Fruit fly (Drosophila melanogaster): Measurements from ENCODE around the gene CG13775.

Gene CG13775

dm6 chr2L:6950096-6950495, 6.7 kb downstream of the CG13775 start, which contains the start of the genes Gas41 and SA1:
Gene Gas41, minus strand, starts transcription at chr2L:6950207.
Gene SA1, plus strand, starts transcription at chr2L:6950421.
- TF ChIP-seq pad (GFP tag; optimal IDR thresholded peaks at IDR 0.05) (peak; percentile 70), bab1 (GFP tag; optimal IDR thresholded peaks at IDR 0.05) (peak; percentile 45), Crg-1 (GFP tag; optimal IDR thresholded peaks at IDR 0.05) (peak; percentile 82), CG33017 (tag; optimal IDR thresholded peaks at IDR 0.05) (peak; percentile 94), ovo (GFP tag; optimal IDR thresholded peaks at IDR 0.05) (peak; percentile 82), CG5204 (GFP tag; optimal IDR thresholded peaks at IDR 0.05) (no peak), Hr96 (GFP tag; optimal IDR thresholded peaks at IDR 0.05) (no peak), Clk (GFP tag; optimal IDR thresholded peaks at IDR 0.05) (peak; percentile 8), tj (GFP tag; optimal IDR thresholded peaks at IDR 0.05) (peak; percentile 80), CG7101 (tag; optimal IDR thresholded peaks at IDR 0.05) (peak; percentile 96), CG11617 (GFP tag; optimal IDR thresholded peaks at IDR 0.05) (peak; percentile 79), toe (GFP tag; optimal IDR thresholded peaks at IDR 0.05) (no peak), Mnt (GFP tag; optimal IDR thresholded peaks at IDR 0.05) (peak; percentile 68), CG1620 (GFP tag; optimal IDR thresholded peaks at IDR 0.05) (peak; percentile 1), kay (GFP tag; ENCODE audit: borderline replicate concordance) (no peak), CG12768 (GFP tag; optimal IDR thresholded peaks at IDR 0.05) (peak; percentile 79), CG14711 (tag; optimal IDR thresholded peaks at IDR 0.05) (peak; percentile 92)

- TF ChIP-seq tj (GFP tag; optimal IDR thresholded peaks at IDR 0.05), result no peak
- TF ChIP-seq bab1 (GFP tag; optimal IDR thresholded peaks at IDR 0.05), result peak; percentile 19
- peak; percentile 12 for TF ChIP-seq pad (GFP tag; optimal IDR thresholded peaks at IDR 0.05)
- peak; percentile 33 for TF ChIP-seq Mnt (GFP tag; optimal IDR thresholded peaks at IDR 0.05)
- TF ChIP-seq CG7045 (GFP tag; optimal IDR thresholded peaks at IDR 0.05), result no peak
These were observed 8.2 kb downstream of the CG13775 start, which contains the start of gene ihog for dm6 chr2L:6948540-6948942. Gene ihog, minus strand, starts transcription at chr2L:6948808.

- TF ChIP-seq bab1 (GFP tag; optimal IDR thresholded peaks at IDR 0.05), result peak; percentile 31
- no peak for TF ChIP-seq pad (GFP tag; optimal IDR thresholded peaks at IDR 0.05)
These were observed 11.7 kb downstream of the CG13775 start, which contains the start of gene Fgop2 for dm6 chr2L:6945088-6945487. Gene Fgop2, minus strand, starts transcription at chr2L:6945289.

- TF ChIP-seq CG14711 (tag; optimal IDR thresholded peaks at IDR 0.05) (no peak), toe (GFP tag; optimal IDR thresholded peaks at IDR 0.05) (no peak), CG7045 (GFP tag; optimal IDR thresholded peaks at IDR 0.05) (no peak), CG33017 (tag; optimal IDR thresholded peaks at IDR 0.05) (no peak), Hr96 (GFP tag; optimal IDR thresholded peaks at IDR 0.05) (no peak), CG11617 (GFP tag; optimal IDR thresholded peaks at IDR 0.05) (no peak), Clk (GFP tag; optimal IDR thresholded peaks at IDR 0.05) (no peak), tj (GFP tag; optimal IDR thresholded peaks at IDR 0.05) (no peak), CG7101 (tag; optimal IDR thresholded peaks at IDR 0.05) (no peak)
These were observed 14.0 kb downstream of the CG13775 start, which contains the start of gene CG18304 for dm6 chr2L:6942714-6943113. Gene CG18304, minus strand, starts transcription at chr2L:6942814.

dm6 chr2L:6941731-6942130, 15.0 kb downstream of the CG13775 start:
- no peak for TF ChIP-seq CG1620 (GFP tag; optimal IDR thresholded peaks at IDR 0.05)
- TF ChIP-seq CG11617 (GFP tag; optimal IDR thresholded peaks at IDR 0.05), result peak; percentile 57

- no peak for TF ChIP-seq pad (GFP tag; optimal IDR thresholded peaks at IDR 0.05)
- no peak for TF ChIP-seq tj (GFP tag; optimal IDR thresholded peaks at IDR 0.05)
- no peak for TF ChIP-seq Hr96 (GFP tag; optimal IDR thresholded peaks at IDR 0.05)
- TF ChIP-seq kay (GFP tag; ENCODE audit: borderline replicate concordance), result no peak
- TF ChIP-seq CG14711 (tag; optimal IDR thresholded peaks at IDR 0.05), result no peak
- no peak for TF ChIP-seq Crg-1 (GFP tag; optimal IDR thresholded peaks at IDR 0.05)
- no peak for TF ChIP-seq CG1620 (GFP tag; optimal IDR thresholded peaks at IDR 0.05)
- TF ChIP-seq CG33017 (tag; optimal IDR thresholded peaks at IDR 0.05), result no peak
- TF ChIP-seq CG12768 (GFP tag; optimal IDR thresholded peaks at IDR 0.05), result no peak
- no peak for TF ChIP-seq cic (GFP tag; optimal IDR thresholded peaks at IDR 0.05)
These were observed 17.1 kb downstream of the CG13775 start for dm6 chr2L:6939698-6940097.

dm6 chr2L:6931821-6932220, 24.9 kb downstream of the CG13775 start, which contains the start of gene CG43232:
Gene CG43232, plus strand, starts transcription at chr2L:6932121.
- TF ChIP-seq CG5204 (GFP tag; optimal IDR thresholded peaks at IDR 0.05), result no peak
- TF ChIP-seq kay (GFP tag; ENCODE audit: borderline replicate concordance), result peak; percentile 78

dm6 chr2L:6925114-6925513, 31.6 kb downstream of the CG13775 start:
- TF ChIP-seq CG5204 (GFP tag; optimal IDR thresholded peaks at IDR 0.05) (no peak), tj (GFP tag; optimal IDR thresholded peaks at IDR 0.05) (no peak), ovo (GFP tag; optimal IDR thresholded peaks at IDR 0.05) (no peak)
